Worm (Caenorhabditis elegans) whole organism, L3 larva: Measurements from ENCODE around the gene his-31.

Experiments
- ZK546.5 ChIP-seq: sonication (generic microtip); optimal IDR thresholded peaks from 2 replicates; lab custom pipeline; 2017; ENCODE audit warnings: missing biosample characterization, missing genetic modification characterization
- aly-2 ChIP-seq: fragments of 150-350 bp; optimal IDR thresholded peaks from 2 replicates; lab custom pipeline; 2014; ENCODE audit warnings: missing biosample characterization, missing genetic modification characterization
- ama-1 ChIP-seq: fragments of 150-350 bp; optimal IDR thresholded peaks from 2 replicates; lab custom pipeline; 2018
- ceh-16 ChIP-seq: sonication (generic microtip); optimal IDR thresholded peaks from 2 replicates; lab custom pipeline; 2017; ENCODE audit warnings: missing biosample characterization, missing genetic modification characterization
- ceh-9 ChIP-seq: sonication (generic microtip); optimal IDR thresholded peaks from 2 replicates; lab custom pipeline; 2018; ENCODE audit warnings: missing biosample characterization, missing genetic modification characterization
- daf-12 ChIP-seq: fragments of 150-350 bp; optimal IDR thresholded peaks from 2 replicates; lab custom pipeline; 2014; ENCODE audit warnings: missing biosample characterization, missing genetic modification reagents, missing genetic modification characterization
- egl-5 ChIP-seq: fragments of 150-350 bp; optimal IDR thresholded peaks from 2 replicates; lab custom pipeline; 2017; ENCODE audit warnings: missing biosample characterization, missing genetic modification reagents, missing genetic modification characterization, inconsistent platforms
- elt-2 ChIP-seq: sonication (generic microtip); optimal IDR thresholded peaks from 2 replicates; lab custom pipeline; 2016; ENCODE audit warnings: missing genetic modification reagents, mild to moderate bottlenecking, missing genetic modification characterization, missing compliant biosample characterization
- elt-3 ChIP-seq, 3 experiments: fragments of 150-350 bp in 1 of 3; sonication (generic microtip) in 2 of 3; optimal IDR thresholded peaks; 2 replicates in 2 of 3; 4 replicates in 1 of 3; lab custom pipeline; 2014 to 2017; ENCODE audit warnings: missing biosample characterization in 3 of 3, missing genetic modification characterization in 3 of 3
- eor-1 ChIP-seq, 2 experiments: fragments of 150-350 bp; optimal IDR thresholded peaks; 2 replicates each; lab custom pipeline; 2014 to 2018; ENCODE audit warnings: missing biosample characterization in 2 of 2, missing genetic modification characterization in 2 of 2
- fkh-10 ChIP-seq: sonication (generic microtip); optimal IDR thresholded peaks from 2 replicates; lab custom pipeline; 2017; ENCODE audit warnings: missing biosample characterization, missing genetic modification reagents, missing genetic modification characterization
- fkh-2 ChIP-seq: fragments of 150-350 bp; optimal IDR thresholded peaks from 2 replicates; lab custom pipeline; 2014; ENCODE audit warnings: missing biosample characterization, missing genetic modification reagents, missing genetic modification characterization
- fos-1 ChIP-seq: fragments of 150-350 bp; optimal IDR thresholded peaks from 2 replicates; lab custom pipeline; 2014; ENCODE audit warnings: missing biosample characterization, missing genetic modification characterization
- hmg-11 ChIP-seq: sonication (generic microtip); optimal IDR thresholded peaks from 2 replicates; lab custom pipeline; 2016; ENCODE audit warnings: missing genetic modification characterization, missing compliant biosample characterization
- jun-1 ChIP-seq: fragments of 150-350 bp; optimal IDR thresholded peaks from 2 replicates; lab custom pipeline; 2014; ENCODE audit warnings: missing biosample characterization, missing genetic modification reagents, missing genetic modification characterization
- lin-15B ChIP-seq: fragments of 150-350 bp; optimal IDR thresholded peaks from 2 replicates; lab custom pipeline; 2014; ENCODE audit warnings: missing biosample characterization, missing genetic modification characterization
- lin-39 ChIP-seq: fragments of 150-350 bp; optimal IDR thresholded peaks from 2 replicates; lab custom pipeline; 2018; ENCODE audit warnings: missing biosample characterization, missing genetic modification reagents, missing genetic modification characterization
- mdl-1 ChIP-seq: fragments of 150-350 bp; optimal IDR thresholded peaks from 2 replicates; lab custom pipeline; 2014; ENCODE audit warnings: missing biosample characterization, missing genetic modification characterization
- nfya-1 ChIP-seq: sonication (generic microtip); optimal IDR thresholded peaks from 2 replicates; lab custom pipeline; 2017; ENCODE audit warnings: missing genetic modification characterization, mild to moderate bottlenecking, missing compliant biosample characterization, antibody characterized with exemption, moderate library complexity; ENCODE audit not compliant: insufficient read depth
- nhr-12 ChIP-seq: fragments of 150-350 bp; optimal IDR thresholded peaks from 2 replicates; lab custom pipeline; 2014; ENCODE audit warnings: missing biosample characterization, missing genetic modification characterization
- nhr-23 ChIP-seq: fragments of 150-350 bp; optimal IDR thresholded peaks from 2 replicates; lab custom pipeline; 2014; ENCODE audit warnings: missing biosample characterization, missing genetic modification reagents, missing genetic modification characterization
- nhr-43 ChIP-seq: sonication (generic microtip); optimal IDR thresholded peaks from 2 replicates; lab custom pipeline; 2016; ENCODE audit warnings: mild to moderate bottlenecking, missing genetic modification characterization, missing compliant biosample characterization; ENCODE audit not compliant: poor library complexity, severe bottlenecking
- nhr-76 ChIP-seq: fragments of 150-350 bp; sonication (generic microtip); optimal IDR thresholded peaks from 5 replicates; lab custom pipeline; 2014; ENCODE audit warnings: missing biosample characterization, missing genetic modification characterization
- pha-4 ChIP-seq: fragments of 150-350 bp; optimal IDR thresholded peaks from 2 replicates; lab custom pipeline; 2014; ENCODE audit warnings: missing biosample characterization, missing genetic modification reagents, missing genetic modification characterization
- pqm-1 ChIP-seq: fragments of 150-350 bp; optimal IDR thresholded peaks from 2 replicates; lab custom pipeline; 2017; ENCODE audit warnings: missing biosample characterization, missing genetic modification characterization, inconsistent platforms
- sea-2 ChIP-seq: fragments of 150-350 bp; sonication (generic microtip); optimal IDR thresholded peaks from 4 replicates; lab custom pipeline; 2014; ENCODE audit warnings: missing biosample characterization, missing genetic modification reagents, missing genetic modification characterization
- tbx-2 ChIP-seq: sonication (generic microtip); optimal IDR thresholded peaks from 2 replicates; lab custom pipeline; 2016; ENCODE audit warnings: mild to moderate bottlenecking, missing genetic modification characterization, missing compliant biosample characterization
- unc-62 ChIP-seq: fragments of 150-350 bp; sonication (generic microtip); optimal IDR thresholded peaks from 4 replicates; lab custom pipeline; 2014; ENCODE audit warnings: missing biosample characterization, missing genetic modification reagents, missing genetic modification characterization
- ztf-11 ChIP-seq: fragments of 150-350 bp; optimal IDR thresholded peaks from 2 replicates; lab custom pipeline; 2014; ENCODE audit warnings: missing biosample characterization, missing genetic modification characterization
- ztf-4 ChIP-seq: fragments of 150-350 bp; optimal IDR thresholded peaks from 2 replicates; lab custom pipeline; 2014; ENCODE audit warnings: missing biosample characterization, missing genetic modification characterization

his-31 gene

DNA sequence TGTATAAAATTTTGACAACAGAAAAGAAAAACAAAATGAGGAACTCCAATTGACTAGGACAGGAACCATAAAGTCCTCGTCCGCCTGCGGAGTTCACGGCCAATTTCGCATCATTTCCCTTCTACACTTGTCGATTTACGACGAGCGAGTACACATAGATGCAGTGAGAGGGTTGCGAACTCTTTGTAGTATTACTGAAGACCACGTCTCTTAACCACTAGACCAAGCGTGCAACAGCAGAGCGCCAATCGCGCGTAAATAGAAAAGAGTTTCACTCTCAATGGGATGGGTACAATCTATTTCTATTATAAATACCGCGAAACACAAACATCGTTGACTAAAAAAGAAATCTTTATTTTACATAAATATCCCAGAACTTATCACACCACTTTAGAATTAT, 41.6 kb upstream of the his-31 start (continued):
- TF ChIP-seq nhr-12 (tag; lab: Kevin White, UChicago) (no peak), ztf-4 (peak; percentile 30)

DNA sequence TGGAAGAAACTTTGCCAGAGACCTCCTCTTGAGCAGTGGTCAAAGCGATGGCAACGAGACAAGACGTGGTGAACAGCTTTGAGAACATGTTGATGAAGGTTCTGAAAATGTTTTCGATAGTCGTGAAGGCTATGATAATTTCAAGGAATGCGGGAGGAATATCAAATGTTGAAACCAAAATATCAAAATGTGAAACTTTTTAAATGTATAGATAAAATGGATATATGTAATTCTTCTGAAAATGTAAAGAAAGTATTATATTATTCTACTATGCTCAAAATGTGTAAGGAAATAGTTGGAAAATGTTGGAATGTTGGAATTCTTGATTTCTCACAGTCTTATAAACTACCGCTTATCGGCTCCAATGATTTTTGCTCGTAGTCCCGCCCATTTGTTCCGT, 35.4 kb upstream of the his-31 start, which contains the start of gene D2096.6:
Gene D2096.6 (minus strand): TSS at position 101 of the 400 bp plus-strand sequence.
- TF ChIP-seq ceh-9: no peak
- TF ChIP-seq pha-4 (tag; lab: Kevin White, UChicago): no peak
- TF ChIP-seq nhr-23 (tag; lab: Kevin White, UChicago): no peak
- TF ChIP-seq fos-1 (tag; lab: Kevin White, UChicago): no peak
- TF ChIP-seq daf-12 (tag; lab: Kevin White, UChicago): no peak
- no peak for TF ChIP-seq nhr-76 (tag; lab: Kevin White, UChicago)
- TF ChIP-seq fkh-2 (tag; lab: Kevin White, UChicago): no peak
- no peak for TF ChIP-seq aly-2
- no peak for TF ChIP-seq eor-1 (tag; optimal IDR thresholded peaks at IDR 0.05; lab: Kevin White, UChicago)

DNA sequence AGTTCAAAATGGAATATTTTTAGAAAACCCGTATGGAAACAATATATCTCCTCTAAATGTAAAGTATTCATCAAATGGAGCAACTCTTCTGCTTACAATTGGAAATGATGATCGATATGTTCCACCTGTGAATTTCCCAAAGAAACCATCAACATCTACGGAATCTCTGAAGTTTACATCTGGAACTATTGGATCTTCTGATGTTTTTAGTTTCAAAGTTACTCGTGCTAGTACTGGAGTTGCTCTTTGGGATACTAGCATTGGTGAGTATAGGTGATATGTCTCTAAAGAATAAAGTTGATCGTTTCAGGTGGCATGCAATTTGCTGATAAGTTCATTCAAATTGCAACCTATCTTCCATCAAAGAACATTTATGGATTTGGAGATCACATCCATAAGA, 34.1 kb upstream of the his-31 start:
- TF ChIP-seq hmg-11 (tag; lab: Kevin White, UChicago) (no peak), ama-1 (lab: Kevin White, UChicago) (no peak), tbx-2 (tag; lab: Kevin White, UChicago) (no peak), fkh-10 (GFP tag; lab: Kevin White, UChicago) (no peak), pha-4 (tag; lab: Kevin White, UChicago) (no peak), fkh-2 (tag; lab: Kevin White, UChicago) (no peak), jun-1 (tag; lab: Kevin White, UChicago) (no peak), unc-62 (GFP tag; lab: Kevin White, UChicago) (no peak), ceh-16 (tag; lab: Kevin White, UChicago) (no peak), ztf-4 (no peak)

DNA sequence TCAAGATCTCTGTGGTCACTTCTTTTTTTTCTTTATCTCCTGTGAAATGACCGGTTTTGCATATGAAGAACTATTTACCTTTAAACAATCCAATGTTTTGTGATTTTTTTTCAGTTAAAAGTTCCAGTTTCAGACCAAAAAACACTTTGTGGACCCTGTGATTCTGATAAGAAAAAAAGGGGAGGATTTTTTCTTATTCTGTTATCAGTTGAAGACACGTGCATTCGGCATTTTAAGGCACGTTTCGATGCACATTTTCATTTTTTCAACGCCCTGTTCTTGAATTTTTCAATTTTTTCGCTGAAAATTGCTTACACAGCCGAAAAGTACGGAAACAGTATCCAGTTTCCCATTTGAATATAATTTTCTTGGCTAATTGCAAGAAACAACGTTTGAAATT, 32.5 kb upstream of the his-31 start, which contains the start of gene aagr-1:
Gene aagr-1 (plus strand): TSS at position 227 of the 400 bp plus-strand sequence.
- peak; percentile 1 for TF ChIP-seq pha-4 (tag; lab: Kevin White, UChicago)
- TF ChIP-seq pqm-1 (tag; lab: Kevin White, UChicago): peak; percentile 75
- no peak for TF ChIP-seq sea-2
- TF ChIP-seq elt-2 (tag; lab: Kevin White, UChicago): peak; percentile 82

DNA sequence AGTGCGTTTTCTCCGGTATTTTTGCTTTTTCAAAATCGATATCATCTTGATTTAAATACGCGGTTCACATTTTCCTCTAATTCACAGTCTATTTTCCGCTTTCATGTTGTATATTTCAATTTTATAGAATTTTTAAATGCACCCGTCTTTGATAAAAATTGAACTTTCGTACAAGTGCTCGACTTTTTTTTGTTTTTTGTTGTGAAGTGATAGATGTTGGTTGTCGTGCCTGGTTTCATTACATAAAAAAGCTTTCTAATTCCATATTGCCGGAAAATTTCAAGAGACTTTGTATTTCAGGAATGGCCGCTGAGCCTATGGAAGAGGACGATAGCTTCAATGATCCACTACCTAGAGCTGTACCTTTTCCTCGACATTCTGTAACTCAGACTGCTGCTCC, 29.4 kb upstream of the his-31 start, which contains the start of gene D2096.12:
Gene D2096.12 (plus strand): TSS at position 301 of the 400 bp plus-strand sequence.
- TF ChIP-seq pha-4 (tag; lab: Kevin White, UChicago): no peak
- TF ChIP-seq nhr-12 (tag; lab: Kevin White, UChicago): no peak
- TF ChIP-seq eor-1 (tag; optimal IDR thresholded peaks at IDR 0.05; lab: Kevin White, UChicago): no peak
- no peak for TF ChIP-seq elt-3 (tag; optimal IDR thresholded peaks at IDR 0.05; lab: Kevin White, UChicago)
- TF ChIP-seq mdl-1: no peak
- no peak for TF ChIP-seq pqm-1 (tag; lab: Kevin White, UChicago)
- no peak for TF ChIP-seq ama-1 (lab: Kevin White, UChicago)
- no peak for TF ChIP-seq nfya-1 (tag; lab: Kevin White, UChicago)
- no peak for TF ChIP-seq egl-5 (tag; lab: Kevin White, UChicago)
- no peak for TF ChIP-seq nhr-43 (tag; lab: Kevin White, UChicago)

DNA sequence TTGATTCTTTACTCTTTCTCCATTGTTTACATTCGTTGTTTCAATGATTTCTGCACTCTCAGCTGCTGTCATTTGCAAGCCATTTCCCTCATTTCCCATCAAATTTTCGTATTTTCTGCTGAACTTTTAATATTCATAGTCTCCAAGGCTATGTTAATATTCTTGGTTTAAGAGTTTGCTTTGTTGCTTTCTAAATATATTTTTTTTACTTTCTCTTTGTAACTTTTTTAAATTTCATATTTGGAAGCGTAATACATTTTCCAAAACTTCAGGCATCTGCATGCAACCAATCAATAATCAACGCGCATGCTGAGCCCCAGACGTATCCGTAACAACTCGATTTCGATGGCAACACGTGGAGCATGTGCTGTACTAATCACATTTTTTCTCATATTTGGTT, 27.0 kb upstream of the his-31 start, which contains the start of gene sqv-1:
Gene sqv-1 (plus strand): TSS at position 301 of the 400 bp plus-strand sequence.
- TF ChIP-seq pha-4 (tag; lab: Kevin White, UChicago) (peak; percentile 41), lin-39 (tag; lab: Kevin White, UChicago) (no peak)

DNA sequence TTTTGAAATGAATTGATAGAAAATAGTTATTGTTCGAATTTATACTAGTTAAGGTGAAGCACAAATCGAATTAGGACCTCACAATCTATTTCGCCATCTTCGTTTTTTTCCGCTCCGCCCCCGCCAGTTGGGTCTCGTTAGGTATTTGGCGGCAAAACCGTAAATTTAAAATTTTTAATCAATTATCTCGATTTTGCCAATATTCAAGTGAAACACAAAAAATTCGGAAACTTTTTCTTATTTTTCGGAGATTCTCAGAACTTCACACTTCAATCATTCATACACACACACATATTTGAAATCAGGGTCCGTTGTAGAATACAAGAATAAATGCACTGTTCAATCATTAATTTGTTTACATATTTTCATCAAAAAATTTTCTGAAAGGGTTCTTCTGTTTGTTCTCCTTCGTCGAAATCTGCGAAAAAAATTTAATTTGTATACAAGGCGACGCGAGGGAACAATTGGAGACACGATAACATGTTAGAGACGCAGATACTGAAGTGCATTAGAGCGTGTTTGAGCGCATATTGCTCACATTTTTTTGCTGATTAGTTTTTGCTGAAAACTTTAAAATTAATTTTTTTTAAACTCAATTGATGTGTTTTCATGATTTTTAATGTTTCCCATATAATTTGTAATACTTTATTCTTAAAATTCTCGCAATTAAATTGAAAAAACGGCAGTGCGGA, 26.1 kb upstream of the his-31 start, which contains the start of gene D2096.5:
Gene D2096.5 (minus strand): TSS at position 51 of the 692 bp plus-strand sequence.
- TF ChIP-seq lin-15B (tag; lab: Kevin White, UChicago) (peak; percentile 23), lin-39 (tag; lab: Kevin White, UChicago) (no peak), nfya-1 (tag; lab: Kevin White, UChicago) (peak; percentile 31), ztf-11 (tag; lab: Kevin White, UChicago) (no peak), pqm-1 (tag; lab: Kevin White, UChicago) (peak; percentile 29), nhr-43 (tag; lab: Kevin White, UChicago) (no peak), daf-12 (tag; lab: Kevin White, UChicago) (no peak), aly-2 (no peak), ZK546.5 (tag; lab: Kevin White, UChicago) (no peak)
